Fruit fly (Drosophila melanogaster): Measurements from ENCODE around the gene CG4213.

The CG4213 gene

DNA sequence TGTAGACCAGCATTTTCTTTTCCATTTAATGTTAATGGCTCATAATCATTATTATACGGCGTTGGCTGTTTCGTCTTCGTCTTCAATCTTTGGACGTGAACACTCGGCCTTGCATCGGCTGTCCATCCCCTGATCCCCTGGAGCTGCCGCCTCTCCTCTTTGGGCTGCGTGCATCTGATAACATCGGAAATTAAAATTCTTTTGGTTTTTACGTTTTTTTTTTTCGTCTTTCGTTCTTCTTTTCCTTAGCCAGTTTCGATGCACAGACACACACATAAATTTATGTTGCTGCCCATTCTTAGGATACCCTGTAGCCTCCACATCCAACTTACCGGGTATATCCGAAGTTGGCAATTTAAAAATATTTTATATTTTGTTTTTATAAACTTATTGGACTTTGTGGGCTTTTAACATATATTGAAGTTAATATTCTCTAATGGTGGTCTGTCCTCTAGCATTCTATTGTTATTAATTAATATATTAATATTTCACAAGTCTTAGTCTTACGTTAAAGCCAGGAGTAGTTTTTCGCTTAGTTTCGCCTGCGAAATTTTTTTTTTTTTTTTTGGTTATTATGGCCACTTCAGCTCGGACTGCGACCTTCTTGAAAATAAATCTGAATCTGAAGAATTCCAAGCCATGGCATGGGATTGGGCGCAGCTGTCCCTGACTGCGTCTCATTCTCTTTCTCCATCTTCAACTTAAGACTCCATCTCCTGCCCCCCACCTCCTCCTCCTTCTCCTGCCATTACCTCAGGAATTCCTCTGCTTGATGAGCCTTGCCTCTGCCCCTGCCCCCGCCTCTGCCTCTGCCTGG, 38.8 kb upstream of the CG4213 start (continued):
- TF ChIP-seq odd (GFP tag; optimal IDR thresholded peaks at IDR 0.05) (no peak), CG3995 (GFP tag; optimal IDR thresholded peaks at IDR 0.05) (no peak), zen (tag; optimal IDR thresholded peaks at IDR 0.05) (peak; percentile 41), Sox100B (GFP tag; optimal IDR thresholded peaks at IDR 0.05) (peak; percentile 52), Chrac-16 (GFP tag; optimal IDR thresholded peaks at IDR 0.05) (peak; percentile 49), CG18011 (GFP tag; optimal IDR thresholded peaks at IDR 0.05) (no peak), trem (tag; optimal IDR thresholded peaks at IDR 0.05) (peak; percentile 70), CG1792 (GFP tag; optimal IDR thresholded peaks at IDR 0.05) (no peak), B-H1 (GFP tag; IDR thresholded peaks at IDR 0.05) (no peak), CG7556 (GFP tag; optimal IDR thresholded peaks at IDR 0.05) (peak; percentile 65), D (optimal IDR thresholded peaks at IDR 0.05) (no peak), D (GFP tag; optimal IDR thresholded peaks at IDR 0.05) (peak; percentile 66), CG4617 (GFP tag; optimal IDR thresholded peaks at IDR 0.05; ENCODE audit: borderline replicate concordance) (no peak), CG31365 (tag; optimal IDR thresholded peaks at IDR 0.05) (no peak), br (optimal IDR thresholded peaks at IDR 0.05) (no peak), unc-4 (GFP tag; IDR thresholded peaks at IDR 0.05; ENCODE audit: partially characterized antibody) (no peak), CG31441 (GFP tag; IDR thresholded peaks at IDR 0.05) (peak; percentile 66), pzg (GFP tag; optimal IDR thresholded peaks at IDR 0.05) (no peak), H15 (GFP tag; IDR thresholded peaks at IDR 0.05) (no peak), wor (GFP tag; IDR thresholded peaks at IDR 0.05) (no peak), CG12942 (GFP tag; optimal IDR thresholded peaks at IDR 0.05) (no peak), MTF-1 (GFP tag; optimal IDR thresholded peaks at IDR 0.05; ENCODE audit: borderline replicate concordance) (no peak), Max (GFP tag; optimal IDR thresholded peaks at IDR 0.05) (peak; percentile 4), CG1647 (GFP tag; optimal IDR thresholded peaks at IDR 0.05) (no peak), fd64A (GFP tag; optimal IDR thresholded peaks at IDR 0.05) (no peak), CG33557 (GFP tag; optimal IDR thresholded peaks at IDR 0.05) (peak; percentile 84), Adf1 (GFP tag; IDR thresholded peaks at IDR 0.05) (no peak), CG9817 (tag; optimal IDR thresholded peaks at IDR 0.05) (no peak), gcm2 (GFP tag; optimal IDR thresholded peaks at IDR 0.05) (no peak), Sox102F (GFP tag; optimal IDR thresholded peaks at IDR 0.05) (peak; percentile 12), CG8388 (GFP tag; optimal IDR thresholded peaks at IDR 0.05) (peak; percentile 58), tx (GFP tag; optimal IDR thresholded peaks at IDR 0.05) (no peak), Meics (GFP tag; optimal IDR thresholded peaks at IDR 0.05) (no peak), amos (GFP tag; IDR thresholded peaks at IDR 0.05; ENCODE audit: partially characterized antibody) (no peak), BEAF-32 (GFP tag; optimal IDR thresholded peaks at IDR 0.05) (no peak), CG13624 (GFP tag; optimal IDR thresholded peaks at IDR 0.05) (no peak), CG11085 (GFP tag; IDR thresholded peaks at IDR 0.05) (no peak), CG2120 (GFP tag; optimal IDR thresholded peaks at IDR 0.05) (no peak), CG2875 (GFP tag; optimal IDR thresholded peaks at IDR 0.05) (peak; percentile 44), Hr78 (GFP tag; optimal IDR thresholded peaks at IDR 0.05) (no peak), Hey (tag; optimal IDR thresholded peaks at IDR 0.05) (no peak), btn (GFP tag; optimal IDR thresholded peaks at IDR 0.05) (no peak), CG31224 (GFP tag; IDR thresholded peaks at IDR 0.05) (no peak), HLH4C (GFP tag; IDR thresholded peaks at IDR 0.05; ENCODE audit: partially characterized antibody) (no peak), Atf3 (GFP tag; optimal IDR thresholded peaks at IDR 0.05) (no peak), so (GFP tag; IDR thresholded peaks at IDR 0.05) (no peak), jumu (GFP tag; optimal IDR thresholded peaks at IDR 0.05) (no peak), bowl (GFP tag; IDR thresholded peaks at IDR 0.05) (no peak), NfI (GFP tag; optimal IDR thresholded peaks at IDR 0.05) (no peak), inv (GFP tag; IDR thresholded peaks at IDR 0.05; ENCODE audit: partially characterized antibody) (no peak)

Measured in whole organism, embryonic.